Worm (Caenorhabditis elegans) whole organism, L4 larva: Measurements from ENCODE around the gene W08E12.4.

Experiments
- R02D3.7 ChIP-seq: fragments of 150-350 bp; sonication (generic microtip); optimal IDR thresholded peaks from 3 replicates; lab custom pipeline; 2014; ENCODE audit warnings: missing biosample characterization, missing genetic modification characterization
- daf-8 ChIP-seq: fragments of 200-800 bp; sonication (Bioruptor generic); IDR thresholded peaks from 2 replicates; pipeline ENCODE4 v1.3.6; 2022; ENCODE audit warnings: missing genetic modification characterization, missing compliant biosample characterization
- dpl-1 ChIP-seq: fragments of 150-350 bp; optimal IDR thresholded peaks from 2 replicates; lab custom pipeline; 2014; ENCODE audit warnings: missing biosample characterization, missing genetic modification reagents, missing genetic modification characterization
- hlh-11 ChIP-seq: fragments of 200-800 bp; sonication (Bioruptor generic); optimal IDR thresholded peaks from 2 replicates; lab custom pipeline; 2018; ENCODE audit warnings: mild to moderate bottlenecking, missing genetic modification characterization, missing compliant biosample characterization
- nhr-25 ChIP-seq: sonication (generic microtip); optimal IDR thresholded peaks from 2 replicates; lab custom pipeline; 2017; ENCODE audit warnings: missing genetic modification characterization, mild to moderate bottlenecking, missing compliant biosample characterization, antibody characterized with exemption, moderate library complexity, borderline replicate concordance; ENCODE audit not compliant: insufficient read depth
- pha-4 ChIP-seq, 2 experiments: fragments of 150-350 bp in 1 of 2; fragments of 200-800 bp in 1 of 2; sonication (Bioruptor generic) in 1 of 2; IDR thresholded peaks in 1 of 2; optimal IDR thresholded peaks in 1 of 2; 2 replicates each; pipeline versions ENCODE4 v1.3.6 to Lab custom; 2014 to 2022; ENCODE audit warnings: missing genetic modification characterization in 2 of 2, missing genetic modification reagents in 2 of 2, missing biosample characterization in 1 of 2, missing compliant biosample characterization in 1 of 2
- saeg-2 ChIP-seq: fragments of 200-800 bp; sonication (Bioruptor generic); IDR thresholded peaks from 2 replicates; pipeline ENCODE4 v1.3.6; 2022; ENCODE audit warnings: missing genetic modification reagents, missing genetic modification characterization, missing compliant biosample characterization
- set-16 ChIP-seq: fragments of 200-800 bp; sonication (Bioruptor generic); IDR thresholded peaks from 2 replicates; pipeline ENCODE4 v1.3.6; 2022; ENCODE audit warnings: missing genetic modification reagents, missing genetic modification characterization, missing compliant biosample characterization
- snpc-4 ChIP-seq: fragments of 150-350 bp; optimal IDR thresholded peaks from 2 replicates; lab custom pipeline; 2014; ENCODE audit warnings: missing biosample characterization, missing genetic modification characterization
- unc-62 ChIP-seq, 3 experiments: fragments of 150-350 bp in 1 of 3; sonication (generic microtip); optimal IDR thresholded peaks in 2 of 3; peaks in 1 of 3; 1 replicate in 1 of 3; 2 replicates in 2 of 3; lab custom pipeline; 2014 to 2017; ENCODE audit warnings: missing biosample characterization in 3 of 3, missing genetic modification characterization in 3 of 3, missing genetic modification reagents in 3 of 3, missing genotype in 1 of 3
- ztf-11 ChIP-seq: fragments of 150-350 bp; optimal IDR thresholded peaks from 2 replicates; lab custom pipeline; 2014; ENCODE audit warnings: missing biosample characterization, missing genetic modification characterization

DNA sequence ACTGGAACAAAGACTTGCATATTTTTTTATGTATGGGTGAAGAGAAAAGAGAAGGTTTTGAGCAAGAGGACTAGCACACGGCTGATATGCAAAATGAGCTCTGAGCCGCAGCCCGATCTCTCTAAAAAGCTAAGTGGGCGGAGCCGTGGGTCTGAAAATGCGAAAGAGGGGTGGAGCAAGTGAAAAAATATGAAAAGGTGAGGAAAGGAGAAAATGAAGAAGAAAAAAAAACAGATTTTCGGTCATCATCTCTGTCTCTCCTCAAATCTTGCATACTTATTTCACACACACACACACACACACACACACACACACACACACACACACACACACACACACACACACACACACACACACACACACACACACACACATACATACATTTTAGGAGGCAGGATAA, 47.7 kb upstream of the W08E12.4 start, which contains the start of gene dmd-9:
- TF ChIP-seq saeg-2 (no peak), daf-8 (GFP tag; lab: Robert Waterston, UW) (no peak), set-16 (GFP tag; lab: Robert Waterston, UW) (no peak), nhr-25 (tag; lab: Kevin White, UChicago) (no peak), pha-4 (GFP tag; IDR thresholded peaks at IDR 0.05; lab: Robert Waterston, UW) (no peak), pha-4 (tag; optimal IDR thresholded peaks at IDR 0.05; lab: Kevin White, UChicago) (no peak), R02D3.7 (tag; lab: Kevin White, UChicago) (no peak), ztf-11 (no peak), snpc-4 (no peak), unc-62 (GFP tag; optimal IDR thresholded peaks at IDR 0.05 in 1 of 2; lab: Kevin White, UChicago) (peak in 1 of 2 experiments; percentile 55), unc-62 (tag; optimal IDR thresholded peaks at IDR 0.05; lab: Kevin White, UChicago) (no peak), dpl-1 (GFP tag; lab: Kevin White, UChicago) (no peak), hlh-11 (tag; lab: Kevin White, UChicago) (no peak)
